Fruit fly (Drosophila melanogaster) Kc167 (cell line): ENCODE data around the gene ghi.

Experiments used
- Myc ChIP-seq: fragments of >200 bp; optimal IDR thresholded peaks from 2 replicates; lab custom pipeline; 2017; ENCODE audit warnings: missing external identifiers
- h ChIP-seq: fragments of >200 bp; optimal IDR thresholded peaks from 3 replicates; lab custom pipeline; 2018; ENCODE audit warnings: missing external identifiers
- psq ChIP-seq: fragments of >200 bp; optimal IDR thresholded peaks from 2 replicates; lab custom pipeline; 2017; ENCODE audit warnings: missing external identifiers
- ttk ChIP-seq: sonication (Bioruptor generic); optimal IDR thresholded peaks from 2 replicates; lab custom pipeline; 2017; ENCODE audit warnings: missing external identifiers

DNA sequence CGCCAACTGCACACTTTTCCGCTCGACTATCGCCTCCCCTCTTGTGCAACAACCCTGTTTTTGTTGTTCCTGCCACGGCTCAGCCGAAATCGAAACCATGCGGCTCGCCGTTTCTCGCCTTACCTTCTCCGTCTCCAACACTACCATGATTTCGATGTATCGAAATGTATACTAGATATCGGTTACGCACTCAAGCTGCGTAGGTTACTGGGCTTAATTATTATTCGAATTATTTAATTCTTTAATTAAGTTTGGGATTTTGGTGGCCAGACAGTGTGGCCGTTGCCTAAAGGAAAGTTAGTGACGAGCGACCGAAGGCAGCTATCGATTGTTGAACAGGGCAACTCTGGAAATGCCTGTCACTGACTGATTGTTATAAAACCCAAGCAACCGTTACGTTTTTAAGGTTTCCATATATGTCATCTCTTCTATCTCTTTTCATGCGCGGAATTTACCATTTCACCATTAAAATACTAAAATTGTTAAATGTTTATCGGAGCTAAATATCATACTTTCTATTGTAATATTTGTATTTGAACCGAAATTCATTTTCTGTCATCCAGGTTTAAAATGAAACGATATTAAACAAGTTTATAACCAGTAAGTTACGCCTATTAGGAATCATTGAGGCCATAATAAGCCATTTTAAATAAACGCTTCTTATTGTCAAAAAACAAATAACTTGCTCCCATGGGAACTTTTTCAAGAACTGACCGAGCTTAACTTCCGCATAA is 49.4 kb upstream of the ghi start, which contains the start of gene eIF4E1:
- TF ChIP-seq h (no peak), ttk (lab: Kevin White, UChicago) (no peak), psq (no peak), Myc (no peak)
